Worm (Caenorhabditis elegans) whole organism, mixed stage, embryonic: ENCODE results near the gene M106.3.

Experiments
- M03D4.4 ChIP-seq: sonication (generic microtip); optimal IDR thresholded peaks from 2 replicates; lab custom pipeline; 2017; ENCODE audit warnings: mild to moderate bottlenecking, missing genetic modification characterization, missing compliant biosample characterization
- bed-3 ChIP-seq: fragments of 200-800 bp; sonication (Bioruptor generic); optimal IDR thresholded peaks from 3 replicates; lab custom pipeline; 2018; ENCODE audit warnings: mild to moderate bottlenecking, missing genetic modification characterization, moderate library complexity, missing compliant biosample characterization
- blmp-1 ChIP-seq: fragments of 150-350 bp; optimal IDR thresholded peaks from 2 replicates; lab custom pipeline; 2014; ENCODE audit warnings: missing biosample characterization, missing genetic modification characterization
- ceh-39 ChIP-seq: fragments of 150-350 bp; optimal IDR thresholded peaks from 2 replicates; lab custom pipeline; 2014; ENCODE audit warnings: missing biosample characterization, missing genetic modification characterization
- ceh-43 ChIP-seq: fragments of 200-800 bp; sonication (Bioruptor generic); optimal IDR thresholded peaks from 2 replicates; lab custom pipeline; 2018; ENCODE audit warnings: mild to moderate bottlenecking, missing genetic modification characterization, moderate library complexity, missing compliant biosample characterization
- ceh-83 ChIP-seq: fragments of 200-800 bp; sonication (Bioruptor generic); optimal IDR thresholded peaks from 2 replicates; lab custom pipeline; 2018; ENCODE audit warnings: mild to moderate bottlenecking, missing genetic modification characterization, missing compliant biosample characterization
- ces-1 ChIP-seq: fragments of 150-350 bp; optimal IDR thresholded peaks from 2 replicates; lab custom pipeline; 2014; ENCODE audit warnings: missing biosample characterization, missing genetic modification reagents, missing genetic modification characterization
- cnd-1 ChIP-seq: fragments of 200-800 bp; sonication (Bioruptor generic); optimal IDR thresholded peaks from 2 replicates; lab custom pipeline; 2018; ENCODE audit warnings: mild to moderate bottlenecking, missing genetic modification characterization, missing compliant biosample characterization
- drap-1 ChIP-seq: fragments of 200-800 bp; sonication (Bioruptor generic); optimal IDR thresholded peaks from 3 replicates; lab custom pipeline; 2018; ENCODE audit warnings: mild to moderate bottlenecking, missing genetic modification characterization, missing compliant biosample characterization
- elt-3 ChIP-seq: fragments of 150-350 bp; optimal IDR thresholded peaks from 2 replicates; lab custom pipeline; 2014; ENCODE audit warnings: missing biosample characterization, missing genetic modification characterization
- flh-1 ChIP-seq: fragments of 200-800 bp; sonication (Bioruptor generic); optimal IDR thresholded peaks from 2 replicates; lab custom pipeline; 2018; ENCODE audit warnings: mild to moderate bottlenecking, missing genetic modification characterization, moderate library complexity, missing compliant biosample characterization
- ham-2 ChIP-seq: fragments of 200-800 bp; sonication (Bioruptor generic); optimal IDR thresholded peaks from 2 replicates; lab custom pipeline; 2018; ENCODE audit warnings: mild to moderate bottlenecking, missing genetic modification characterization, missing compliant biosample characterization
- hlh-1 ChIP-seq: fragments of 150-350 bp; optimal IDR thresholded peaks from 2 replicates; lab custom pipeline; 2014; ENCODE audit warnings: missing biosample characterization, missing genetic modification reagents, missing genetic modification characterization
- lin-13 ChIP-seq: fragments of 150-350 bp; optimal IDR thresholded peaks from 2 replicates; lab custom pipeline; 2014; ENCODE audit warnings: missing biosample characterization, missing genetic modification characterization
- lsy-2 ChIP-seq: fragments of 150-350 bp; optimal IDR thresholded peaks from 2 replicates; lab custom pipeline; 2014; ENCODE audit warnings: missing biosample characterization, missing genetic modification characterization
- mab-5 ChIP-seq: fragments of 150-350 bp; optimal IDR thresholded peaks from 2 replicates; lab custom pipeline; 2014; ENCODE audit warnings: missing biosample characterization, missing genetic modification characterization
- mep-1 ChIP-seq: fragments of 150-350 bp; optimal IDR thresholded peaks from 2 replicates; lab custom pipeline; 2017; ENCODE audit warnings: missing biosample characterization, missing genetic modification reagents, missing genetic modification characterization, inconsistent platforms
- mls-2 ChIP-seq: sonication (generic microtip); optimal IDR thresholded peaks from 2 replicates; lab custom pipeline; 2016; ENCODE audit warnings: mild to moderate bottlenecking, missing genetic modification characterization, moderate library complexity, missing compliant biosample characterization
- nhr-237 ChIP-seq: fragments of 150-350 bp; optimal IDR thresholded peaks from 2 replicates; lab custom pipeline; 2014; ENCODE audit warnings: missing biosample characterization, missing genetic modification characterization
- nhr-76 ChIP-seq: sonication (generic microtip); optimal IDR thresholded peaks from 2 replicates; lab custom pipeline; 2017; ENCODE audit warnings: missing biosample characterization, missing genetic modification characterization
- pha-4 ChIP-seq: fragments of 150-350 bp; optimal IDR thresholded peaks from 2 replicates; lab custom pipeline; 2018; ENCODE audit warnings: missing biosample characterization, missing genetic modification reagents, missing genetic modification characterization
- sem-2 ChIP-seq: fragments of 200-800 bp; sonication (Bioruptor generic); optimal IDR thresholded peaks from 2 replicates; lab custom pipeline; 2018; ENCODE audit warnings: mild to moderate bottlenecking, missing genetic modification characterization, missing compliant biosample characterization
- snpc-4 ChIP-seq: fragments of 150-350 bp; optimal IDR thresholded peaks from 2 replicates; lab custom pipeline; 2014; ENCODE audit warnings: missing biosample characterization, missing genetic modification characterization
- sptf-1 ChIP-seq: sonication (generic microtip); optimal IDR thresholded peaks from 2 replicates; lab custom pipeline; 2017; ENCODE audit warnings: mild to moderate bottlenecking, missing genetic modification characterization, moderate library complexity, missing compliant biosample characterization
- tbx-8 ChIP-seq: fragments of 200-800 bp; sonication (Bioruptor generic); optimal IDR thresholded peaks from 2 replicates; lab custom pipeline; 2018; ENCODE audit warnings: mild to moderate bottlenecking, missing genetic modification characterization, moderate library complexity, missing compliant biosample characterization
- unc-120 ChIP-seq: sonication (generic microtip); optimal IDR thresholded peaks from 2 replicates; lab custom pipeline; 2017; ENCODE audit warnings: missing genetic modification characterization, missing compliant biosample characterization; ENCODE audit not compliant: poor library complexity, severe bottlenecking
- unc-39 ChIP-seq: fragments of 150-350 bp; optimal IDR thresholded peaks from 2 replicates; lab custom pipeline; 2014; ENCODE audit warnings: missing biosample characterization, missing genetic modification characterization
- unc-62 ChIP-seq: fragments of 150-350 bp; optimal IDR thresholded peaks from 2 replicates; lab custom pipeline; 2014; ENCODE audit warnings: missing biosample characterization, missing genetic modification reagents, missing genetic modification characterization

Gene M106.3

ce11 chrII:10820679-10821078, 40.0 kb downstream of the M106.3 start, which contains the start of gene ech-4:
ech-4 (plus strand) TSS chrII:10821031.
- no peak for TF ChIP-seq pha-4 (tag; lab: Kevin White, UChicago)
- TF ChIP-seq unc-62 (GFP tag; lab: Kevin White, UChicago): no peak
- TF ChIP-seq drap-1 (GFP tag; lab: Kevin White, UChicago): no peak
- TF ChIP-seq sem-2 (GFP tag; lab: Kevin White, UChicago): no peak
- no peak for TF ChIP-seq cnd-1 (tag; lab: Kevin White, UChicago)
- no peak for TF ChIP-seq ceh-43 (GFP tag; lab: Kevin White, UChicago)
- no peak for TF ChIP-seq flh-1 (GFP tag; lab: Kevin White, UChicago)
- TF ChIP-seq nhr-76 (tag; lab: Kevin White, UChicago): no peak
- no peak for TF ChIP-seq sptf-1
- no peak for TF ChIP-seq unc-120
- TF ChIP-seq hlh-1 (tag; lab: Kevin White, UChicago): no peak

ce11 chrII:10819928-10820423, 40.7 kb downstream of the M106.3 start, which contains the start of gene R06F6.8:
R06F6.8 (minus strand) TSS chrII:10819978.
- TF ChIP-seq ceh-83 (GFP tag; lab: Kevin White, UChicago): no peak
- TF ChIP-seq ces-1 (GFP tag; lab: Kevin White, UChicago): peak; percentile 12
- no peak for TF ChIP-seq sptf-1

ce11 chrII:10810690-10811089, 50.0 kb downstream of the M106.3 start, which contains the start of gene msrp-7:
msrp-7 (plus strand) TSS chrII:10810990.
- TF ChIP-seq mls-2 (tag; lab: Kevin White, UChicago) (no peak), ceh-43 (GFP tag; lab: Kevin White, UChicago) (no peak), snpc-4 (tag; lab: Kevin White, UChicago) (no peak), drap-1 (GFP tag; lab: Kevin White, UChicago) (no peak), lsy-2 (tag; lab: Kevin White, UChicago) (no peak), nhr-76 (tag; lab: Kevin White, UChicago) (no peak), ham-2 (GFP tag; lab: Kevin White, UChicago) (no peak), nhr-237 (tag; lab: Kevin White, UChicago) (no peak), elt-3 (tag; lab: Kevin White, UChicago) (no peak), pha-4 (tag; lab: Kevin White, UChicago) (no peak), mab-5 (tag; lab: Kevin White, UChicago) (no peak), bed-3 (GFP tag; lab: Kevin White, UChicago) (no peak), ceh-39 (tag; lab: Kevin White, UChicago) (no peak), mep-1 (tag; lab: Kevin White, UChicago) (no peak)

ce11 chrII:10808708-10809343, 51.9 kb downstream of the M106.3 start, which contains the start of gene R06F6.14:
R06F6.14 (plus strand) TSS chrII:10809293.
- TF ChIP-seq ceh-83 (GFP tag; lab: Kevin White, UChicago) (no peak), snpc-4 (tag; lab: Kevin White, UChicago) (no peak), elt-3 (tag; lab: Kevin White, UChicago) (no peak), lin-13 (tag; lab: Kevin White, UChicago) (no peak), blmp-1 (no peak), ces-1 (GFP tag; lab: Kevin White, UChicago) (no peak), sem-2 (GFP tag; lab: Kevin White, UChicago) (no peak), mls-2 (tag; lab: Kevin White, UChicago) (no peak), nhr-237 (tag; lab: Kevin White, UChicago) (no peak), hlh-1 (tag; lab: Kevin White, UChicago) (no peak), unc-39 (no peak), mab-5 (tag; lab: Kevin White, UChicago) (no peak), unc-120 (no peak), tbx-8 (no peak), sptf-1 (no peak), pha-4 (tag; lab: Kevin White, UChicago) (no peak), lsy-2 (tag; lab: Kevin White, UChicago) (no peak), M03D4.4 (tag; lab: Kevin White, UChicago) (no peak), flh-1 (GFP tag; lab: Kevin White, UChicago) (no peak), nhr-76 (tag; lab: Kevin White, UChicago) (no peak)
- TF ChIP-seq, all 35 proteins: peak for 0
